Worm (Caenorhabditis elegans) whole organism, L1 larva: ENCODE measurements around the gene nhr-171.

Source experiments
- C34B4.2 ChIP-seq: sonication (generic microtip); optimal IDR thresholded peaks from 2 replicates; lab custom pipeline; 2017; ENCODE audit warnings: mild to moderate bottlenecking, missing genetic modification characterization, missing compliant biosample characterization
- F16B12.6 ChIP-seq: fragments of 150-350 bp; optimal IDR thresholded peaks from 2 replicates; lab custom pipeline; 2014; ENCODE audit warnings: missing biosample characterization, missing genetic modification characterization
- aha-1 ChIP-seq: fragments of 150-350 bp; optimal IDR thresholded peaks from 2 replicates; lab custom pipeline; 2014; ENCODE audit warnings: missing biosample characterization, missing genetic modification characterization
- alr-1 ChIP-seq: fragments of 200-800 bp; sonication (Bioruptor generic); optimal IDR thresholded peaks from 2 replicates; lab custom pipeline; 2018; ENCODE audit warnings: borderline replicate concordance, mild to moderate bottlenecking, missing genetic modification characterization, missing compliant biosample characterization
- ama-1 ChIP-seq: fragments of 150-350 bp; optimal IDR thresholded peaks from 2 replicates; lab custom pipeline; 2014
- blmp-1 ChIP-seq: fragments of 150-350 bp; optimal IDR thresholded peaks from 2 replicates; lab custom pipeline; 2014; ENCODE audit warnings: missing biosample characterization, missing genetic modification characterization
- ceh-82 ChIP-seq, 3 experiments: fragments of 150-350 bp in 1 of 3; sonication (generic microtip) in 2 of 3; optimal IDR thresholded peaks; 2 replicates each; lab custom pipeline; 2014 to 2017; ENCODE audit warnings: missing biosample characterization in 3 of 3, missing genetic modification characterization in 3 of 3
- ces-1 ChIP-seq: fragments of 150-350 bp; optimal IDR thresholded peaks from 2 replicates; lab custom pipeline; 2014; ENCODE audit warnings: missing biosample characterization, missing genetic modification reagents, missing genetic modification characterization
- dpl-1 ChIP-seq, 3 experiments: fragments of 150-350 bp in 2 of 3; sonication (generic microtip) in 1 of 3; optimal IDR thresholded peaks; 2 replicates each; lab custom pipeline; 2014 to 2017; ENCODE audit warnings: missing biosample characterization in 3 of 3, missing genetic modification characterization in 3 of 3, missing genetic modification reagents in 3 of 3
- efl-1 ChIP-seq, 4 experiments: fragments of 150-350 bp; optimal IDR thresholded peaks in 3 of 4; peaks in 1 of 4; 1 replicate in 1 of 4; 2 replicates in 3 of 4; lab custom pipeline; 2014; ENCODE audit warnings: missing biosample characterization in 2 of 4, missing genetic modification characterization in 2 of 4, missing genetic modification reagents in 2 of 4
- egl-13 ChIP-seq: sonication (generic microtip); optimal IDR thresholded peaks from 2 replicates; lab custom pipeline; 2016; ENCODE audit warnings: missing genotype, missing genetic modification reagents, missing genetic modification characterization, missing compliant biosample characterization
- elt-2 ChIP-seq: sonication (generic microtip); optimal IDR thresholded peaks from 2 replicates; lab custom pipeline; 2016; ENCODE audit warnings: missing genetic modification characterization, mild to moderate bottlenecking, inconsistent platforms, missing compliant biosample characterization, missing genetic modification reagents
- fkh-4 ChIP-seq: sonication (generic microtip); optimal IDR thresholded peaks from 2 replicates; lab custom pipeline; 2016; ENCODE audit warnings: missing compliant biosample characterization, missing genetic modification characterization, borderline replicate concordance
- fkh-8 ChIP-seq: sonication (generic microtip); optimal IDR thresholded peaks from 2 replicates; lab custom pipeline; 2016; ENCODE audit warnings: mild to moderate bottlenecking, missing genetic modification characterization, missing compliant biosample characterization
- hlh-4 ChIP-seq: sonication (generic microtip); optimal IDR thresholded peaks from 2 replicates; lab custom pipeline; 2016; ENCODE audit warnings: mild to moderate bottlenecking, missing genetic modification characterization, missing compliant biosample characterization
- lin-14 ChIP-seq: fragments of 200-800 bp; sonication (Bioruptor generic); optimal IDR thresholded peaks from 2 replicates; lab custom pipeline; 2018; ENCODE audit warnings: mild to moderate bottlenecking, missing genetic modification characterization, moderate library complexity, missing compliant biosample characterization
- lin-35 ChIP-seq, 2 experiments: fragments of 150-350 bp; optimal IDR thresholded peaks; 2 replicates each; lab custom pipeline; 2014; ENCODE audit warnings: missing biosample characterization in 2 of 2, missing genetic modification characterization in 2 of 2, missing genetic modification reagents in 2 of 2
- lin-39 ChIP-seq: fragments of 150-350 bp; optimal IDR thresholded peaks from 2 replicates; lab custom pipeline; 2014; ENCODE audit warnings: missing biosample characterization, missing genetic modification reagents, missing genetic modification characterization
- lsy-2 ChIP-seq, 2 experiments: fragments of 150-350 bp; optimal IDR thresholded peaks; 2 replicates each; lab custom pipeline; 2014; ENCODE audit warnings: missing biosample characterization in 2 of 2, missing genetic modification characterization in 2 of 2
- mdl-1 ChIP-seq, 2 experiments: fragments of 150-350 bp; optimal IDR thresholded peaks; 2 replicates each; lab custom pipeline; 2014 to 2017; ENCODE audit warnings: missing biosample characterization in 2 of 2, missing genetic modification characterization in 2 of 2, inconsistent platforms in 1 of 2
- mef-2 ChIP-seq: fragments of 150-350 bp; optimal IDR thresholded peaks from 2 replicates; lab custom pipeline; 2014; ENCODE audit warnings: missing biosample characterization, missing genetic modification characterization
- nhr-19 ChIP-seq: fragments of 200-800 bp; sonication (Bioruptor generic); conservative IDR thresholded peaks from 2 replicates; pipeline ENCODE4 v1.3.6; 2022; ENCODE audit warnings: missing genetic modification characterization, missing compliant biosample characterization
- nhr-20 ChIP-seq: sonication (generic microtip); optimal IDR thresholded peaks from 2 replicates; lab custom pipeline; 2016; ENCODE audit warnings: mild to moderate bottlenecking, missing genetic modification characterization, missing compliant biosample characterization
- nhr-47 ChIP-seq: sonication (generic microtip); optimal IDR thresholded peaks from 2 replicates; lab custom pipeline; 2016; ENCODE audit warnings: mild to moderate bottlenecking, missing genetic modification characterization, moderate library complexity, missing compliant biosample characterization
- nhr-71 ChIP-seq: sonication (generic microtip); optimal IDR thresholded peaks from 2 replicates; lab custom pipeline; 2016; ENCODE audit warnings: mild to moderate bottlenecking, missing genetic modification characterization, moderate library complexity, missing compliant biosample characterization
- nhr-76 ChIP-seq: sonication (generic microtip); optimal IDR thresholded peaks from 2 replicates; lab custom pipeline; 2017; ENCODE audit warnings: missing biosample characterization, missing genetic modification characterization
- nhr-77 ChIP-seq: fragments of 150-350 bp; optimal IDR thresholded peaks from 2 replicates; lab custom pipeline; 2014; ENCODE audit warnings: missing biosample characterization, missing genetic modification characterization
- nhr-84 ChIP-seq: sonication (generic microtip); optimal IDR thresholded peaks from 2 replicates; lab custom pipeline; 2017; ENCODE audit warnings: missing biosample characterization, missing genetic modification characterization
- nhr-85 ChIP-seq: sonication (generic microtip); peaks from one replicate; lab custom pipeline; 2016; ENCODE audit warnings: missing genetic modification characterization, inconsistent platforms, missing compliant biosample characterization
- nhr-90 ChIP-seq: sonication (generic microtip); optimal IDR thresholded peaks from 2 replicates; lab custom pipeline; 2016; ENCODE audit warnings: mild to moderate bottlenecking, missing genetic modification characterization, missing compliant biosample characterization; ENCODE audit not compliant: poor library complexity
- rnt-1 ChIP-seq: sonication (generic microtip); optimal IDR thresholded peaks from 2 replicates; lab custom pipeline; 2016; ENCODE audit warnings: mild to moderate bottlenecking, missing genetic modification characterization, moderate library complexity, missing compliant biosample characterization
- snpc-4 ChIP-seq: fragments of 150-350 bp; optimal IDR thresholded peaks from 2 replicates; lab custom pipeline; 2014; ENCODE audit warnings: missing biosample characterization, missing genetic modification characterization
- snu-23 ChIP-seq: sonication (generic microtip); optimal IDR thresholded peaks from 2 replicates; lab custom pipeline; 2016; ENCODE audit warnings: missing genetic modification characterization, missing compliant biosample characterization
- sox-4 ChIP-seq: sonication (generic microtip); optimal IDR thresholded peaks from 2 replicates; lab custom pipeline; 2016; ENCODE audit warnings: missing genetic modification characterization, missing compliant biosample characterization
- sptf-1 ChIP-seq: fragments of 150-350 bp; optimal IDR thresholded peaks from 2 replicates; lab custom pipeline; 2014; ENCODE audit warnings: missing biosample characterization, missing genetic modification characterization
- unc-130 ChIP-seq: fragments of 150-350 bp; optimal IDR thresholded peaks from 2 replicates; lab custom pipeline; 2017; ENCODE audit warnings: missing biosample characterization, missing genetic modification characterization, inconsistent platforms
- unc-30 ChIP-seq: sonication (generic microtip); optimal IDR thresholded peaks from 2 replicates; lab custom pipeline; 2017; ENCODE audit warnings: missing biosample characterization, missing genetic modification characterization
- vab-15 ChIP-seq: sonication (generic microtip); optimal IDR thresholded peaks from 2 replicates; lab custom pipeline; 2017; ENCODE audit warnings: missing genotype, mild to moderate bottlenecking, missing genetic modification characterization, missing compliant biosample characterization
- zag-1 ChIP-seq: fragments of 150-350 bp; optimal IDR thresholded peaks from 2 replicates; lab custom pipeline; 2014; ENCODE audit warnings: missing biosample characterization, missing genetic modification characterization

nhr-171 gene

DNA sequence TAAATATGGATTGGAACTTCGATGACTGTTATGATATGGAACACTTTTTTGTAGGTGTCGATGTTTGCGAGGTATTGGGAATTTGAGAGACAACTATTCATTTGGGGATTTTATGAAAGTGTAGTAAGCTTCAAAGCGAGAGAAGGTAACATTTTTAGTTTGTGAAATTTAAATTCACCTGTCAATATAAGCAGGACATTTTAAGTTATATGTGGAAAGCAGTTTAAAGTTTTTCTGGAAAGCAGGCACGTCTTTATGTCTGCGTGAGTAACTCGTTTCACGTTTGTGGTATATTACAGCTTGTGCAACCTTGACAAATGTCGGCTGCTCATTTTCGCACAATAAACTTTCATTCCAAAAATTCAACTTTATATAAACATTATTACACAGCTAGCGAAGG, 7.3 kb upstream of the nhr-171 start, which contains the start of gene srh-229:
srh-229 (minus strand) TSS at position 101 of the 400 bp plus-strand sequence.
- TF ChIP-seq nhr-47 (tag; lab: Kevin White, UChicago), result no peak
- TF ChIP-seq blmp-1 (tag; lab: Kevin White, UChicago), result no peak
- no peak for TF ChIP-seq hlh-4 (tag; lab: Kevin White, UChicago)
- no peak for TF ChIP-seq lsy-2 (tag; optimal IDR thresholded peaks at IDR 0.05; lab: Kevin White, UChicago)
- no peak for TF ChIP-seq sox-4 (tag; lab: Kevin White, UChicago)
- TF ChIP-seq ceh-82 (tag; optimal IDR thresholded peaks at IDR 0.05; lab: Kevin White, UChicago), result no peak
- no peak for TF ChIP-seq fkh-8
- no peak for TF ChIP-seq alr-1 (tag; lab: Kevin White, UChicago)
- no peak for TF ChIP-seq nhr-85 (tag; lab: Kevin White, UChicago)
- TF ChIP-seq F16B12.6 (tag; lab: Kevin White, UChicago), result no peak
- TF ChIP-seq snpc-4 (tag; lab: Kevin White, UChicago), result no peak
- no peak for TF ChIP-seq nhr-71 (tag; lab: Kevin White, UChicago)
- no peak for TF ChIP-seq mef-2
- TF ChIP-seq ama-1 (lab: Kevin White, UChicago), result no peak
- no peak for TF ChIP-seq lin-39 (tag; lab: Kevin White, UChicago)
- no peak for TF ChIP-seq nhr-90
- TF ChIP-seq lin-14 (GFP tag; lab: Kevin White, UChicago), result no peak
- no peak for TF ChIP-seq nhr-84 (tag; lab: Kevin White, UChicago)
- TF ChIP-seq egl-13 (tag; lab: Kevin White, UChicago), result no peak

DNA sequence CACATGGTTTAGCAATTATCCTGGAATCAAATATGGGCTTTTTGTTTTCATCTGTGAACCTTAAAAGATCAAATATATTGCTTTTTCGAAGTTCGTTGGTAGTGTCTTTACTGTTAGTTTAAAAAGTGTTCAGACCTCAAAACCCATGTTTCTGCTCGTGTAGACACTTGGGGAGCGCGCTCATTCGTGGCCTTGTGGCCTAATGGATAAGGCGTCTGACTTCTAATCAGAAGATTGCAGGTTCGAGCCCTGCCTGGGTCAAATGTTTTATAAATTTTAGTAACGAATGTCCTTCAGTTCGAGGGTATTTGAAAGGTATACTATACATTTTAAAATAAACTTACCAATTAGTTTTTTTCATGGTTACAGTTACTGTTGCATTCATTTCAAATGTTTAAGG, 5.4 kb upstream of the nhr-171 start:
- peak in 1 of 2 experiments; percentile 2 for TF ChIP-seq mdl-1 (tag; optimal IDR thresholded peaks at IDR 0.05; lab: Kevin White, UChicago)
- TF ChIP-seq snu-23, result peak; percentile 47
- peak in 1 of 2 experiments; percentile 27 for TF ChIP-seq lsy-2 (tag; optimal IDR thresholded peaks at IDR 0.05; lab: Kevin White, UChicago)
- peak in 1 of 3 experiments; percentile 2 for TF ChIP-seq dpl-1 (GFP tag; optimal IDR thresholded peaks at IDR 0.05; lab: Kevin White, UChicago)
- peak; percentile 30 for TF ChIP-seq nhr-90
- no peak for TF ChIP-seq blmp-1 (tag; lab: Kevin White, UChicago)
- TF ChIP-seq lin-35 (GFP tag; optimal IDR thresholded peaks at IDR 0.05; lab: Kevin White, UChicago), result peak in 1 of 2 experiments; percentile 42
- TF ChIP-seq rnt-1 (tag; lab: Kevin White, UChicago), result peak; percentile 35
- peak; percentile 10 for TF ChIP-seq nhr-20
- TF ChIP-seq zag-1 (tag; lab: Kevin White, UChicago), result no peak
- TF ChIP-seq elt-2 (tag; lab: Kevin White, UChicago), result no peak
- TF ChIP-seq nhr-71 (tag; lab: Kevin White, UChicago), result peak; percentile 20
- TF ChIP-seq fkh-4 (tag; lab: Kevin White, UChicago), result no peak
- TF ChIP-seq nhr-19, result peak; percentile 47; the same call in 1 of the 2 replicates
- peak in 1 of 2 experiments; percentile 13 for TF ChIP-seq efl-1 (optimal IDR thresholded peaks at IDR 0.05; lab: Kevin White, UChicago)
- peak in 1 of 2 experiments; percentile 50 for TF ChIP-seq efl-1 (GFP tag; optimal IDR thresholded peaks at IDR 0.05 in 1 of 2; lab: Kevin White, UChicago)

DNA sequence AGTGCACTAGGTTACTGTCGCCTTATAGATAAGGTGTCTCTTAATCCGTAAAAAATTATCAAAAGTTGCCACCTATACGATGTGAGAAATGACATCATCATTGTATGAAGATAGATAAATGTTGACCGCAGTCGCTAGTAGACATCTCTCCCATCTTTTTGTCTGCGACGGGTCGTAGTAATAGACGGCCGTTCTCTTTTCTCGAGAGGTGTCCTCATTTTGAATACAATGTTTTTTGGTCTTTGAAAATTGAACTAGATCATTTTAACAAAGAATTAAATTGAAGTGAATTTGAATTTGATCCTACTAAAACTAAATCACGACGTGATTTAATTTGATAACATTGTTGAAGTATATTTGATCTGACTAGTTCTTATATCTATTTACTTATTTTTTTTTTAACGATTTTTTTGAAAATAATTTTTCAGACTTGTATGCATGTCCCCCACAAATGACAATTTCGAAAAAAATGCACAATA, 3.0 kb upstream of the nhr-171 start, which contains the start of the genes str-31 and nhr-172:
str-31 (minus strand) TSS at position 101 of the 479 bp plus-strand sequence.
nhr-172 (plus strand) TSS at position 429 of the 479 bp plus-strand sequence.
- TF ChIP-seq nhr-76 (tag; lab: Kevin White, UChicago) (no peak), sptf-1 (tag; lab: Kevin White, UChicago) (no peak), unc-30 (tag; lab: Kevin White, UChicago) (no peak), nhr-77 (no peak), ces-1 (GFP tag; lab: Kevin White, UChicago) (no peak), zag-1 (tag; lab: Kevin White, UChicago) (no peak), C34B4.2 (tag; lab: Kevin White, UChicago) (no peak), unc-130 (no peak), vab-15 (tag; lab: Kevin White, UChicago) (no peak), aha-1 (tag; lab: Kevin White, UChicago) (no peak)
